Worm (Caenorhabditis elegans) whole organism, L1 larva: Measurements from ENCODE around the gene otpl-3.

ENCODE experiments used
- blmp-1 ChIP-seq: fragments of 150-350 bp; optimal IDR thresholded peaks from 2 replicates; lab custom pipeline; 2014; ENCODE audit warnings: missing biosample characterization, missing genetic modification characterization
- nhr-12 ChIP-seq: sonication (generic microtip); optimal IDR thresholded peaks from 2 replicates; lab custom pipeline; 2017; ENCODE audit warnings: missing biosample characterization, missing genetic modification characterization

DNA sequence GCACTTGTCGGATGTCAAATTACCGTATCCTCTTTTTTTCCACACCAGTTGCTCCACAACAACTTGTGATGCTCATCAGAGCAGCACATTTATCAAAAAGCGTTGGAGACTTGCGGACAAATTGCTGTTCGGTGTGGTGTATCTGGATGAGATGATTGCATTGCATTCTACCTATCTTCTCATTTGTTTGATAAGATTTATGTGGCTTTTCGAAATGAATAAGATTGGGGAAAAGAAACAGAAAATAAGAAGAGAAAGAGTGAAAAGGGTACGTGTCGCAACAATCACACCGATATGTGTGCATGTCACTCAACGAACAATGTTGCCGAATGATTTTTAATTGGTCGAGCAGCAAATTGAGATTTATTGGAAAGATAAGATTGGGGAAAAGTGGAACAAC lies 30.5 kb downstream of the otpl-3 start:
- TF ChIP-seq blmp-1 (tag; lab: Kevin White, UChicago), result peak; percentile 12
- no peak for TF ChIP-seq nhr-12 (tag; lab: Kevin White, UChicago)
